Worm (Caenorhabditis elegans) whole organism, L3 larva: ENCODE results near the gene ttr-18.

Experiments used
- ceh-28 ChIP-seq: fragments of 150-350 bp; optimal IDR thresholded peaks from 2 replicates; lab custom pipeline; 2014; ENCODE audit warnings: missing biosample characterization, missing genetic modification reagents, missing genetic modification characterization
- egl-5 ChIP-seq: fragments of 150-350 bp; optimal IDR thresholded peaks from 2 replicates; lab custom pipeline; 2017; ENCODE audit warnings: missing biosample characterization, missing genetic modification reagents, missing genetic modification characterization, inconsistent platforms
- pha-4 ChIP-seq: fragments of 150-350 bp; optimal IDR thresholded peaks from 2 replicates; lab custom pipeline; 2014; ENCODE audit warnings: missing biosample characterization, missing genetic modification reagents, missing genetic modification characterization

DNA sequence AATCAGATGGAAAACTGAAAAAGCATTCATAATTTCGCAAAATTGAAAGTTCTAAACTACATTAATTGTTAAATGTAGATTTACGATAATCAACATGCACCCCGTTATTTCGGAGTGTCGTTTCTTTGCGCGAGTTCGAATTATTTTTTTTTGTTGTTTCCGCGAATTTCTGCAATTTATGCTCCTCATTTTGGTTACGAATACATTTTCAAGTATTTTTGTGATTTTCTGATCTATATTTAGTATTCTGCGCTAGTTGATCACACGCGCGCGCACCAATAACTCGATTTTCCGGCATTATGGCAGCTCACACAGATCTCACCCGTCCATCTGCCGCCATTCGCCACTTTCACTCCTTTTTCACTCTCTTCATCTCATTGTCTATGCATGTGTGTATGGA lies 46.3 kb downstream of the ttr-18 start, which contains the start of gene VW02B12L.2:
- no peak for TF ChIP-seq egl-5 (tag; lab: Kevin White, UChicago)
- no peak for TF ChIP-seq ceh-28
- no peak for TF ChIP-seq pha-4 (tag; lab: Kevin White, UChicago)
